Fruit fly (Drosophila melanogaster): ENCODE measurements around the gene CG31752.

CG31752 gene

dm6 chr2L:18864093-18864492 is 23.0 kb upstream of the CG31752 start:
- TF ChIP-seq Sin3A (optimal IDR thresholded peaks at IDR 0.05) (no peak), Myc (optimal IDR thresholded peaks at IDR 0.05) (no peak), insv (optimal IDR thresholded peaks at IDR 0.05) (no peak), h (optimal IDR thresholded peaks at IDR 0.05) (no peak), psq (optimal IDR thresholded peaks at IDR 0.05) (no peak), ttk (optimal IDR thresholded peaks at IDR 0.05) (no peak)

dm6 chr2L:18860920-18861319 is 19.8 kb upstream of the CG31752 start:
- TF ChIP-seq ttk (optimal IDR thresholded peaks at IDR 0.05) (no peak), h (optimal IDR thresholded peaks at IDR 0.05) (no peak), insv (optimal IDR thresholded peaks at IDR 0.05) (no peak), psq (optimal IDR thresholded peaks at IDR 0.05) (no peak), Myc (optimal IDR thresholded peaks at IDR 0.05) (no peak), Sin3A (optimal IDR thresholded peaks at IDR 0.05) (no peak)

- no peak for TF ChIP-seq psq (optimal IDR thresholded peaks at IDR 0.05)
- no peak for TF ChIP-seq insv (optimal IDR thresholded peaks at IDR 0.05)
- no peak for TF ChIP-seq ttk (optimal IDR thresholded peaks at IDR 0.05)
- no peak for TF ChIP-seq Sin3A (optimal IDR thresholded peaks at IDR 0.05)
- no peak for TF ChIP-seq h (optimal IDR thresholded peaks at IDR 0.05)
- no peak for TF ChIP-seq Myc (optimal IDR thresholded peaks at IDR 0.05)
Measured at dm6 chr2L:18858661-18859532, 17.8 kb upstream of the CG31752 start, which contains the start of the genes CG10602 and mRpL13. TSS of gene CG10602 (minus strand) at chr2L:18859248. TSS of gene mRpL13 (minus strand) at chr2L:18859248.

dm6 chr2L:18857635-18858059 is 16.5 kb upstream of the CG31752 start:
- no peak for TF ChIP-seq Myc (optimal IDR thresholded peaks at IDR 0.05)
- no peak for TF ChIP-seq insv (optimal IDR thresholded peaks at IDR 0.05)
- TF ChIP-seq psq (optimal IDR thresholded peaks at IDR 0.05): no peak
- no peak for TF ChIP-seq ttk (optimal IDR thresholded peaks at IDR 0.05)
- no peak for TF ChIP-seq Sin3A (optimal IDR thresholded peaks at IDR 0.05)

- TF ChIP-seq h (optimal IDR thresholded peaks at IDR 0.05) (no peak), insv (optimal IDR thresholded peaks at IDR 0.05) (no peak), Sin3A (optimal IDR thresholded peaks at IDR 0.05) (no peak), ttk (optimal IDR thresholded peaks at IDR 0.05) (no peak), psq (optimal IDR thresholded peaks at IDR 0.05) (no peak), Myc (optimal IDR thresholded peaks at IDR 0.05) (no peak)
Measured at dm6 chr2L:18852249-18852648, 11.1 kb upstream of the CG31752 start.

dm6 chr2L:18846843-18847242 is 5.7 kb upstream of the CG31752 start:
- TF ChIP-seq insv (optimal IDR thresholded peaks at IDR 0.05) (no peak), h (optimal IDR thresholded peaks at IDR 0.05) (no peak), ttk (optimal IDR thresholded peaks at IDR 0.05) (no peak), Myc (optimal IDR thresholded peaks at IDR 0.05) (no peak), Sin3A (optimal IDR thresholded peaks at IDR 0.05) (no peak), psq (optimal IDR thresholded peaks at IDR 0.05) (no peak)

dm6 chr2L:18846175-18846574 is 5.1 kb upstream of the CG31752 start:
- no peak for TF ChIP-seq psq (optimal IDR thresholded peaks at IDR 0.05)
- no peak for TF ChIP-seq h (optimal IDR thresholded peaks at IDR 0.05)
- TF ChIP-seq insv (optimal IDR thresholded peaks at IDR 0.05): no peak
- TF ChIP-seq Sin3A (optimal IDR thresholded peaks at IDR 0.05): no peak
- TF ChIP-seq ttk (optimal IDR thresholded peaks at IDR 0.05): no peak
- TF ChIP-seq Myc (optimal IDR thresholded peaks at IDR 0.05): no peak

dm6 chr2L:18844917-18845509 is 3.9 kb upstream of the CG31752 start, which contains the start of gene CG17321:
TSS of gene CG17321 (plus strand) at chr2L:18845184.
- TF ChIP-seq h (optimal IDR thresholded peaks at IDR 0.05) (no peak), insv (optimal IDR thresholded peaks at IDR 0.05) (no peak), Sin3A (optimal IDR thresholded peaks at IDR 0.05) (no peak), Myc (optimal IDR thresholded peaks at IDR 0.05) (no peak), ttk (optimal IDR thresholded peaks at IDR 0.05) (no peak), psq (optimal IDR thresholded peaks at IDR 0.05) (no peak)

dm6 chr2L:18844479-18844878 is 3.4 kb upstream of the CG31752 start, which contains the start of gene CG33120:
TSS of gene CG33120 (minus strand) at chr2L:18844579.
- no peak for TF ChIP-seq psq (optimal IDR thresholded peaks at IDR 0.05)
- TF ChIP-seq Myc (optimal IDR thresholded peaks at IDR 0.05): no peak
- no peak for TF ChIP-seq insv (optimal IDR thresholded peaks at IDR 0.05)
- no peak for TF ChIP-seq ttk (optimal IDR thresholded peaks at IDR 0.05)
- TF ChIP-seq h (optimal IDR thresholded peaks at IDR 0.05): no peak
- no peak for TF ChIP-seq Sin3A (optimal IDR thresholded peaks at IDR 0.05)

- TF ChIP-seq ttk (optimal IDR thresholded peaks at IDR 0.05): no peak
- TF ChIP-seq h (optimal IDR thresholded peaks at IDR 0.05): no peak
- no peak for TF ChIP-seq Myc (optimal IDR thresholded peaks at IDR 0.05)
- TF ChIP-seq insv (optimal IDR thresholded peaks at IDR 0.05): no peak
- TF ChIP-seq Sin3A (optimal IDR thresholded peaks at IDR 0.05): no peak
- TF ChIP-seq psq (optimal IDR thresholded peaks at IDR 0.05): no peak
Measured at dm6 chr2L:18843560-18843959, 2.5 kb upstream of the CG31752 start.

- TF ChIP-seq Myc (optimal IDR thresholded peaks at IDR 0.05): no peak
- no peak for TF ChIP-seq h (optimal IDR thresholded peaks at IDR 0.05)
- TF ChIP-seq Sin3A (optimal IDR thresholded peaks at IDR 0.05): no peak
- no peak for TF ChIP-seq ttk (optimal IDR thresholded peaks at IDR 0.05)
- no peak for TF ChIP-seq psq (optimal IDR thresholded peaks at IDR 0.05)
Measured at dm6 chr2L:18839143-18839872, 1.8 kb downstream of the CG31752 start, which contains the start of gene CG10600. TSS of gene CG10600 (minus strand) at chr2L:18839679.

Data from Kc167 (cell line).